Fruit fly (Drosophila melanogaster): ENCODE data around the gene CG44362.

DNA sequence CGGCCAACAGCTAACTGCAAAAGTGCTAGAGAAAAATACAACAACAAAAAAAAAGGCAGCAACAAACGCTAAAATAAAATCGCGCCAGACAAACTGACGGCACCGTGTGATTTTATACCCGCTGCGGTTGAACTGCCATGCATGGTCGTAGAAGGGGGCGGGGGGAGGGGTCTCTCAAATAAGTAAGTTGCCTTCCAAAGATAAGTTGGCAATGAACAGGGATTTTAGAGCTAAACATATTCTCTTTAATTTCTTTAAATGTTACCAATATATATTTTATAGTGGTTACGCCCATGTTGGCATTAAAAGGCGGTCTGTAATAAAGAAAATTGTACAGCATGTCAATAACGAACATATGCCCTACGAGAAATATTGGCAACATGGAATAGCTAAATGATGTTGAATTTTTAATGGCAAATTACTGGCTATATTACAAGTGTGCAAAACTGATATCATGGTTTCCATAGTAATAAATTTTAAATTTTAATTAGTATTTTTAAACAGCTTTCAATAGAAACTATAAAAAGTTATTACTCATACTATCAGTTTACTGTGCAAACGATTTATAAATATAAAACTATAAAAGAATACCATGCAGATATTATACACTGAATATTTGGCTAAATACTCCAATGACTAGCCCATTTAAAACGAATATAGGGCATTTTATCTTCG lies 34.0 kb downstream of the CG44362 start:
- TF ChIP-seq CG11617 (GFP tag; optimal IDR thresholded peaks at IDR 0.05): peak; percentile 70
- peak; percentile 91 for TF ChIP-seq CG7101 (tag; optimal IDR thresholded peaks at IDR 0.05)
- no peak for TF ChIP-seq kay (GFP tag; ENCODE audit: borderline replicate concordance)
- TF ChIP-seq CG7045 (GFP tag; optimal IDR thresholded peaks at IDR 0.05): peak; percentile 89
- peak; percentile 70 for TF ChIP-seq bab1 (GFP tag; optimal IDR thresholded peaks at IDR 0.05)
- peak; percentile 93 for TF ChIP-seq CG12768 (GFP tag; optimal IDR thresholded peaks at IDR 0.05)
- TF ChIP-seq cnc (optimal IDR thresholded peaks at IDR 0.05): no peak
- TF ChIP-seq CG5204 (GFP tag; optimal IDR thresholded peaks at IDR 0.05): peak; percentile 93
- TF ChIP-seq CG1620 (GFP tag; optimal IDR thresholded peaks at IDR 0.05): peak; percentile 83
- peak; percentile 95 for TF ChIP-seq CG33017 (tag; optimal IDR thresholded peaks at IDR 0.05)
- TF ChIP-seq CG14711 (tag; optimal IDR thresholded peaks at IDR 0.05): peak; percentile 87
- peak; percentile 64 for TF ChIP-seq ovo (GFP tag; optimal IDR thresholded peaks at IDR 0.05)
- TF ChIP-seq cic (GFP tag; optimal IDR thresholded peaks at IDR 0.05): peak; percentile 58
- TF ChIP-seq Hr96 (GFP tag; optimal IDR thresholded peaks at IDR 0.05): peak; percentile 86

Data from whole organism, adult.